Worm (Caenorhabditis elegans) whole organism, L1 larva: Measurements from ENCODE around the gene prx-12.

ENCODE experiments used
- C04F5.9 ChIP-seq: sonication (generic microtip); optimal IDR thresholded peaks from 2 replicates; lab custom pipeline; 2016; ENCODE audit warnings: missing genetic modification characterization, missing compliant biosample characterization
- C34B4.2 ChIP-seq: sonication (generic microtip); optimal IDR thresholded peaks from 2 replicates; lab custom pipeline; 2017; ENCODE audit warnings: mild to moderate bottlenecking, missing genetic modification characterization, missing compliant biosample characterization
- F16B12.6 ChIP-seq: fragments of 150-350 bp; optimal IDR thresholded peaks from 2 replicates; lab custom pipeline; 2014; ENCODE audit warnings: missing biosample characterization, missing genetic modification characterization
- Y116A8C.19 ChIP-seq: sonication (generic microtip); optimal IDR thresholded peaks from 2 replicates; lab custom pipeline; 2016; ENCODE audit warnings: missing compliant biosample characterization, missing genetic modification characterization, borderline replicate concordance
- aha-1 ChIP-seq: fragments of 150-350 bp; optimal IDR thresholded peaks from 2 replicates; lab custom pipeline; 2014; ENCODE audit warnings: missing biosample characterization, missing genetic modification characterization
- alr-1 ChIP-seq: fragments of 200-800 bp; sonication (Bioruptor generic); optimal IDR thresholded peaks from 2 replicates; lab custom pipeline; 2018; ENCODE audit warnings: borderline replicate concordance, mild to moderate bottlenecking, missing genetic modification characterization, missing compliant biosample characterization
- ama-1 ChIP-seq: fragments of 150-350 bp; optimal IDR thresholded peaks from 2 replicates; lab custom pipeline; 2014
- blmp-1 ChIP-seq: fragments of 150-350 bp; optimal IDR thresholded peaks from 2 replicates; lab custom pipeline; 2014; ENCODE audit warnings: missing biosample characterization, missing genetic modification characterization
- ceh-82 ChIP-seq, 3 experiments: fragments of 150-350 bp in 1 of 3; sonication (generic microtip) in 2 of 3; optimal IDR thresholded peaks; 2 replicates each; lab custom pipeline; 2014 to 2017; ENCODE audit warnings: missing biosample characterization in 3 of 3, missing genetic modification characterization in 3 of 3
- ceh-90 ChIP-seq: sonication (generic microtip); optimal IDR thresholded peaks from 2 replicates; lab custom pipeline; 2016; ENCODE audit warnings: missing genetic modification characterization, missing compliant biosample characterization
- dpl-1 ChIP-seq, 3 experiments: fragments of 150-350 bp in 2 of 3; sonication (generic microtip) in 1 of 3; optimal IDR thresholded peaks; 2 replicates each; lab custom pipeline; 2014 to 2017; ENCODE audit warnings: missing biosample characterization in 3 of 3, missing genetic modification characterization in 3 of 3, missing genetic modification reagents in 3 of 3
- dsc-1 ChIP-seq: sonication (generic microtip); optimal IDR thresholded peaks from 2 replicates; lab custom pipeline; 2016; ENCODE audit warnings: mild to moderate bottlenecking, missing genetic modification characterization, missing compliant biosample characterization
- efl-1 ChIP-seq, 4 experiments: fragments of 150-350 bp; optimal IDR thresholded peaks in 3 of 4; peaks in 1 of 4; 1 replicate in 1 of 4; 2 replicates in 3 of 4; lab custom pipeline; 2014; ENCODE audit warnings: missing biosample characterization in 2 of 4, missing genetic modification characterization in 2 of 4, missing genetic modification reagents in 2 of 4
- efl-3 ChIP-seq: fragments of 200-800 bp; sonication (Bioruptor generic); optimal IDR thresholded peaks from 2 replicates; lab custom pipeline; 2018; ENCODE audit warnings: mild to moderate bottlenecking, missing genetic modification characterization, missing compliant biosample characterization
- egl-27 ChIP-seq, 2 experiments: fragments of 150-350 bp in 1 of 2; sonication (generic microtip); optimal IDR thresholded peaks; 3 replicates each; lab custom pipeline; 2017 to 2018; ENCODE audit warnings: missing biosample characterization in 2 of 2, missing genetic modification characterization in 2 of 2, missing genetic modification reagents in 2 of 2
- elt-3 ChIP-seq, 6 experiments: fragments of 150-350 bp in 1 of 6; sonication (generic microtip); optimal IDR thresholded peaks; 2 replicates each; lab custom pipeline; 2017 to 2018; ENCODE audit warnings: missing biosample characterization in 6 of 6, missing genetic modification characterization in 6 of 6, inconsistent platforms in 1 of 6
- ets-5 ChIP-seq: fragments of 200-800 bp; sonication (Bioruptor generic); IDR thresholded peaks from 2 replicates; pipeline ENCODE4 v1.3.6; 2022; ENCODE audit warnings: missing genetic modification characterization, missing compliant biosample characterization
- fkh-4 ChIP-seq: sonication (generic microtip); optimal IDR thresholded peaks from 2 replicates; lab custom pipeline; 2016; ENCODE audit warnings: missing compliant biosample characterization, missing genetic modification characterization, borderline replicate concordance
- fkh-8 ChIP-seq: sonication (generic microtip); optimal IDR thresholded peaks from 2 replicates; lab custom pipeline; 2016; ENCODE audit warnings: mild to moderate bottlenecking, missing genetic modification characterization, missing compliant biosample characterization
- fos-1 ChIP-seq: fragments of 150-350 bp; optimal IDR thresholded peaks from 2 replicates; lab custom pipeline; 2014; ENCODE audit warnings: missing biosample characterization, missing genetic modification characterization
- hlh-4 ChIP-seq: sonication (generic microtip); optimal IDR thresholded peaks from 2 replicates; lab custom pipeline; 2016; ENCODE audit warnings: mild to moderate bottlenecking, missing genetic modification characterization, missing compliant biosample characterization
- hpl-2 ChIP-seq: fragments of 150-350 bp; optimal IDR thresholded peaks from 2 replicates; lab custom pipeline; 2014; ENCODE audit warnings: missing biosample characterization, missing genetic modification reagents, missing genetic modification characterization
- irx-1 ChIP-seq: sonication (generic microtip); optimal IDR thresholded peaks from 2 replicates; lab custom pipeline; 2016; ENCODE audit warnings: missing genetic modification characterization, missing compliant biosample characterization
- jun-1 ChIP-seq: fragments of 150-350 bp; optimal IDR thresholded peaks from 2 replicates; lab custom pipeline; 2014; ENCODE audit warnings: missing biosample characterization, missing genetic modification reagents, missing genetic modification characterization
- lin-13 ChIP-seq: fragments of 150-350 bp; optimal IDR thresholded peaks from 2 replicates; lab custom pipeline; 2014; ENCODE audit warnings: missing biosample characterization, missing genetic modification reagents, missing genetic modification characterization
- lin-14 ChIP-seq: fragments of 200-800 bp; sonication (Bioruptor generic); optimal IDR thresholded peaks from 2 replicates; lab custom pipeline; 2018; ENCODE audit warnings: mild to moderate bottlenecking, missing genetic modification characterization, moderate library complexity, missing compliant biosample characterization
- lin-15B ChIP-seq: fragments of 150-350 bp; sonication (generic microtip); optimal IDR thresholded peaks from 3 replicates; lab custom pipeline; 2014; ENCODE audit warnings: missing biosample characterization, missing genetic modification characterization
- lir-3 ChIP-seq: sonication (generic microtip); optimal IDR thresholded peaks from 2 replicates; lab custom pipeline; 2016; ENCODE audit warnings: mild to moderate bottlenecking, missing genetic modification characterization, moderate library complexity, missing compliant biosample characterization; ENCODE audit not compliant: poor library complexity
- mab-9 ChIP-seq: fragments of 200-800 bp; sonication (Bioruptor generic); IDR thresholded peaks from 2 replicates; pipeline ENCODE4 v1.3.6; 2022; ENCODE audit warnings: missing genetic modification reagents, missing genetic modification characterization, missing compliant biosample characterization
- mef-2 ChIP-seq: fragments of 150-350 bp; optimal IDR thresholded peaks from 2 replicates; lab custom pipeline; 2014; ENCODE audit warnings: missing biosample characterization, missing genetic modification characterization
- mep-1 ChIP-seq: fragments of 150-350 bp; optimal IDR thresholded peaks from 2 replicates; lab custom pipeline; 2014; ENCODE audit warnings: missing biosample characterization, missing genetic modification characterization
- nhr-12 ChIP-seq: sonication (generic microtip); optimal IDR thresholded peaks from 2 replicates; lab custom pipeline; 2017; ENCODE audit warnings: missing biosample characterization, missing genetic modification characterization
- nhr-20 ChIP-seq: sonication (generic microtip); optimal IDR thresholded peaks from 2 replicates; lab custom pipeline; 2016; ENCODE audit warnings: mild to moderate bottlenecking, missing genetic modification characterization, missing compliant biosample characterization
- nhr-47 ChIP-seq: sonication (generic microtip); optimal IDR thresholded peaks from 2 replicates; lab custom pipeline; 2016; ENCODE audit warnings: mild to moderate bottlenecking, missing genetic modification characterization, moderate library complexity, missing compliant biosample characterization
- nhr-71 ChIP-seq: sonication (generic microtip); optimal IDR thresholded peaks from 2 replicates; lab custom pipeline; 2016; ENCODE audit warnings: mild to moderate bottlenecking, missing genetic modification characterization, moderate library complexity, missing compliant biosample characterization
- nhr-77 ChIP-seq: fragments of 150-350 bp; optimal IDR thresholded peaks from 2 replicates; lab custom pipeline; 2014; ENCODE audit warnings: missing biosample characterization, missing genetic modification characterization
- nhr-85 ChIP-seq: sonication (generic microtip); peaks from one replicate; lab custom pipeline; 2016; ENCODE audit warnings: missing genetic modification characterization, inconsistent platforms, missing compliant biosample characterization
- pax-3 ChIP-seq: fragments of 200-800 bp; sonication (Bioruptor generic); optimal IDR thresholded peaks from 2 replicates; lab custom pipeline; 2018; ENCODE audit warnings: mild to moderate bottlenecking, missing genetic modification characterization, moderate library complexity, missing compliant biosample characterization
- pqm-1 ChIP-seq: sonication (generic microtip); optimal IDR thresholded peaks from 3 replicates; lab custom pipeline; 2017; ENCODE audit warnings: missing biosample characterization, missing genetic modification characterization
- sptf-1 ChIP-seq: fragments of 150-350 bp; optimal IDR thresholded peaks from 2 replicates; lab custom pipeline; 2014; ENCODE audit warnings: missing biosample characterization, missing genetic modification characterization
- swsn-7 ChIP-seq: sonication (generic microtip); optimal IDR thresholded peaks from 2 replicates; lab custom pipeline; 2016; ENCODE audit warnings: missing genetic modification characterization, missing compliant biosample characterization
- tbx-2 ChIP-seq: sonication (generic microtip); optimal IDR thresholded peaks from 2 replicates; lab custom pipeline; 2016; ENCODE audit warnings: missing genetic modification characterization, missing compliant biosample characterization
- unc-30 ChIP-seq: sonication (generic microtip); optimal IDR thresholded peaks from 2 replicates; lab custom pipeline; 2017; ENCODE audit warnings: missing biosample characterization, missing genetic modification characterization
- xbp-1 ChIP-seq: sonication (generic microtip); optimal IDR thresholded peaks from 2 replicates; lab custom pipeline; 2016; ENCODE audit warnings: missing genetic modification characterization, missing compliant biosample characterization
- zip-4 ChIP-seq: fragments of 200-800 bp; sonication (Bioruptor generic); optimal IDR thresholded peaks from 2 replicates; lab custom pipeline; 2018; ENCODE audit warnings: mild to moderate bottlenecking, missing genetic modification characterization, moderate library complexity, missing compliant biosample characterization
- ztf-11 ChIP-seq, 2 experiments: sonication (generic microtip); optimal IDR thresholded peaks; 2 replicates each; lab custom pipeline; 2016 to 2017; ENCODE audit warnings: missing genetic modification characterization in 2 of 2, missing biosample characterization in 1 of 2, missing compliant biosample characterization in 1 of 2

prx-12 gene

ce11 chrX:11367087-11367486, 26.0 kb upstream of the prx-12 start:
- TF ChIP-seq lin-13 (GFP tag; lab: Kevin White, UChicago) (no peak), efl-1 (optimal IDR thresholded peaks at IDR 0.05; lab: Kevin White, UChicago) (no peak), efl-1 (GFP tag; optimal IDR thresholded peaks at IDR 0.05 in 1 of 2; lab: Kevin White, UChicago) (peak in 1 of 2 experiments; percentile 58)

ce11 chrX:11367640-11368039, 25.5 kb upstream of the prx-12 start:
- TF ChIP-seq fkh-8 (tag; lab: Kevin White, UChicago) (peak; percentile 4), lin-14 (peak; percentile 42), dpl-1 (GFP tag; optimal IDR thresholded peaks at IDR 0.05; lab: Kevin White, UChicago) (no peak), fos-1 (tag; lab: Kevin White, UChicago) (no peak), dsc-1 (tag; lab: Kevin White, UChicago) (peak; percentile 52)

ce11 chrX:11368417-11368816, 24.7 kb upstream of the prx-12 start, which contains the start of gene ttyh-1:
Gene ttyh-1 (plus strand): TSS chrX:11368717.
- TF ChIP-seq C34B4.2 = no peak
- TF ChIP-seq ztf-11 (tag; optimal IDR thresholded peaks at IDR 0.05; lab: Kevin White, UChicago) = no peak
- TF ChIP-seq irx-1 (tag; lab: Kevin White, UChicago) = no peak
- no peak for TF ChIP-seq mab-9 (GFP tag; lab: Robert Waterston, UW)
- TF ChIP-seq xbp-1 (tag; lab: Kevin White, UChicago) = no peak

DNA sequence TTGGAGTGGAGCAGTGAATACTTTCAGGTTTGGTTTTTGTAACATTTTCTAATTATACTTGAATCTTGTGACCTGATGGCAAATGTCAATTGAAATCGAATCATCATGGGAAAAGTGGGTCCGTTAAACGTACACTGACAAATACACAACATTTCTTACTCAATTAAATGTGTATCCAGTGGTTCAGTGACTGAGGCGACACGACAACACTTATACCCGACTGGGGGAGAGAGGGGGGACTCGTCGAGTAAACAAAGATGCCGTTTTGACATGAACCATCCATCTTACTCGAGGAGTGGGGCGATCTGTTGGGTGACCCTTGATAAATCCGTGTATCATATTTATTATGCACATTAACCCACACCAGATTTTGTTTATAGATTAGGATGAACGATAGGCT, 24.2 kb upstream of the prx-12 start:
- TF ChIP-seq nhr-12 = no peak
- no peak for TF ChIP-seq C04F5.9
- no peak for TF ChIP-seq unc-30 (tag; lab: Kevin White, UChicago)
- TF ChIP-seq fkh-4 = no peak
- no peak for TF ChIP-seq blmp-1 (tag; lab: Kevin White, UChicago)
- TF ChIP-seq efl-1 (optimal IDR thresholded peaks at IDR 0.05; lab: Kevin White, UChicago) = no peak
- peak in 1 of 2 experiments; percentile 39 for TF ChIP-seq efl-1 (GFP tag; optimal IDR thresholded peaks at IDR 0.05 in 1 of 2; lab: Kevin White, UChicago)
- no peak for TF ChIP-seq lin-15B
- no peak for TF ChIP-seq lir-3 (tag; lab: Kevin White, UChicago)
- no peak for TF ChIP-seq aha-1 (tag; lab: Kevin White, UChicago)
- TF ChIP-seq efl-3 (GFP tag; lab: Kevin White, UChicago) = no peak
- no peak for TF ChIP-seq tbx-2 (tag; lab: Kevin White, UChicago)
- no peak for TF ChIP-seq hpl-2
- TF ChIP-seq hlh-4 (tag; lab: Kevin White, UChicago) = no peak
- TF ChIP-seq sptf-1 (tag; lab: Kevin White, UChicago) = no peak
- no peak for TF ChIP-seq nhr-20 (tag; lab: Kevin White, UChicago)
- TF ChIP-seq lin-14 = peak; percentile 33
- no peak for TF ChIP-seq egl-27 (tag; optimal IDR thresholded peaks at IDR 0.05; lab: Kevin White, UChicago)
- TF ChIP-seq ets-5 (GFP tag; lab: Robert Waterston, UW) = no peak
- no peak for TF ChIP-seq alr-1 (tag; lab: Kevin White, UChicago)
- no peak for TF ChIP-seq lin-13 (GFP tag; lab: Kevin White, UChicago)
- TF ChIP-seq zip-4 (GFP tag; lab: Kevin White, UChicago) = no peak
- no peak for TF ChIP-seq pax-3 (tag; lab: Kevin White, UChicago)
- no peak for TF ChIP-seq F16B12.6 (tag; lab: Kevin White, UChicago)
- no peak for TF ChIP-seq ceh-90 (tag; lab: Kevin White, UChicago)
- no peak for TF ChIP-seq mep-1 (tag; lab: Kevin White, UChicago)
- no peak for TF ChIP-seq elt-3 (tag; optimal IDR thresholded peaks at IDR 0.05; lab: Kevin White, UChicago)
- no peak for TF ChIP-seq dpl-1 (GFP tag; optimal IDR thresholded peaks at IDR 0.05; lab: Kevin White, UChicago)
- peak; percentile 46 for TF ChIP-seq dsc-1 (tag; lab: Kevin White, UChicago)
- TF ChIP-seq swsn-7 (tag; lab: Kevin White, UChicago) = no peak
- TF ChIP-seq Y116A8C.19 (tag; lab: Kevin White, UChicago) = no peak
- TF ChIP-seq C34B4.2 = no peak
- no peak for TF ChIP-seq nhr-77
- no peak for TF ChIP-seq mef-2 (tag; lab: Kevin White, UChicago)
- TF ChIP-seq ama-1 = no peak
- no peak for TF ChIP-seq xbp-1 (tag; lab: Kevin White, UChicago)
- TF ChIP-seq nhr-85 (tag; lab: Kevin White, UChicago) = no peak
- no peak for TF ChIP-seq pqm-1
- TF ChIP-seq ceh-82 (tag; optimal IDR thresholded peaks at IDR 0.05; lab: Kevin White, UChicago) = no peak
- TF ChIP-seq nhr-47 = no peak
- TF ChIP-seq nhr-71 (tag; lab: Kevin White, UChicago) = peak; percentile 25
- no peak for TF ChIP-seq jun-1 (tag; lab: Kevin White, UChicago)
